Worm (Caenorhabditis elegans) whole organism, L3 larva: ENCODE data around the gene W10G11.3.

Experiments used
- R02D3.7 ChIP-seq: fragments of 150-350 bp; optimal IDR thresholded peaks from 2 replicates; lab custom pipeline; 2014; ENCODE audit warnings: missing biosample characterization, missing genetic modification characterization
- ZK546.5 ChIP-seq: sonication (generic microtip); optimal IDR thresholded peaks from 2 replicates; lab custom pipeline; 2017; ENCODE audit warnings: missing biosample characterization, missing genetic modification characterization
- ceh-9 ChIP-seq: sonication (generic microtip); optimal IDR thresholded peaks from 2 replicates; lab custom pipeline; 2018; ENCODE audit warnings: missing biosample characterization, missing genetic modification characterization
- egl-27 ChIP-seq: sonication (generic microtip); optimal IDR thresholded peaks from 4 replicates; lab custom pipeline; 2017; ENCODE audit warnings: missing biosample characterization, missing genetic modification reagents, missing genetic modification characterization
- egl-5 ChIP-seq: fragments of 150-350 bp; optimal IDR thresholded peaks from 2 replicates; lab custom pipeline; 2017; ENCODE audit warnings: missing biosample characterization, missing genetic modification reagents, missing genetic modification characterization, inconsistent platforms
- nhr-23 ChIP-seq: fragments of 150-350 bp; optimal IDR thresholded peaks from 2 replicates; lab custom pipeline; 2014; ENCODE audit warnings: missing biosample characterization, missing genetic modification reagents, missing genetic modification characterization
- ztf-11 ChIP-seq: fragments of 150-350 bp; optimal IDR thresholded peaks from 2 replicates; lab custom pipeline; 2014; ENCODE audit warnings: missing biosample characterization, missing genetic modification characterization

DNA sequence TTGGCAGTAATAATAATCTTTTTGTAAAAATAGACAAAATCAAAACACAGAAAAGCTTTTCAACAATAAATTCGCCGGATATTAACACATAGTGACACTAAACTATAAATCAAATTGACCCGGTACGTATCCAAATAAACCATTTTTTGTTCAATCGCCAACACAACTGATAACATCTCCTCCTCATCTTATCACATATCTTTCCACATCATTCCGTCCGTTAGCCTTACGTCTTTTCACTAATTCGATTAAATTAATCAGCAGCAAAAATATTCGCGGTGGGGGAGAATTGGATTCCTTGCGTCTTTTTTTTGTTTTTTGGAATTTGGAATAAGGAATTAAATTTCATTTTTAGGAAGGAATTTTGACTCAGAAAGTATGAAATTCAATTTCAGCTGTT is 5.7 kb downstream of the W10G11.3 start:
- TF ChIP-seq ztf-11 (no peak), nhr-23 (tag; lab: Kevin White, UChicago) (no peak), egl-5 (tag; lab: Kevin White, UChicago) (no peak), ZK546.5 (tag; lab: Kevin White, UChicago) (no peak), R02D3.7 (tag; lab: Kevin White, UChicago) (no peak), ceh-9 (tag; lab: Kevin White, UChicago) (no peak), egl-27 (tag; lab: Kevin White, UChicago) (no peak)
